Fruit fly (Drosophila melanogaster): ENCODE results near the gene CG7778.

Gene CG7778

dm6 chr2L:8311091-8311490 is 35.3 kb upstream of the CG7778 start, which contains the start of the genes CG7810 and CG7806:
Gene CG7810, minus strand, starts transcription at chr2L:8311195.
Gene CG7806, plus strand, starts transcription at chr2L:8311399.
- TF ChIP-seq zfh2 (GFP tag; optimal IDR thresholded peaks at IDR 0.05) (peak; percentile 86), CG1233 (GFP tag; optimal IDR thresholded peaks at IDR 0.05) (peak; percentile 80), Hr51 (GFP tag; optimal IDR thresholded peaks at IDR 0.05) (peak; percentile 82 to 93), tll (GFP tag; optimal IDR thresholded peaks at IDR 0.05) (peak in 1 of 2 experiments; percentile 66), D19A (tag; optimal IDR thresholded peaks at IDR 0.05) (peak; percentile 78), CG31388 (GFP tag; optimal IDR thresholded peaks at IDR 0.05) (peak; percentile 56), unpg (GFP tag; optimal IDR thresholded peaks at IDR 0.05) (peak; percentile 96), CG4404 (GFP tag; IDR thresholded peaks at IDR 0.05) (peak; percentile 60), CG3838 (GFP tag; optimal IDR thresholded peaks at IDR 0.05) (peak; percentile 87), eve (GFP tag; optimal IDR thresholded peaks at IDR 0.05) (no peak), zen2 (GFP tag; IDR thresholded peaks at IDR 0.05; ENCODE audit: partially characterized antibody) (no peak), pnt (GFP tag; optimal IDR thresholded peaks at IDR 0.05) (peak; percentile 79), CG4820 (GFP tag; optimal IDR thresholded peaks at IDR 0.05) (peak; percentile 82), slbo (GFP tag; IDR thresholded peaks at IDR 0.05) (peak; percentile 91), CG17568 (GFP tag; optimal IDR thresholded peaks at IDR 0.05) (no peak), ci (GFP tag; IDR thresholded peaks at IDR 0.05) (peak; percentile 97), Bteb2 (GFP tag; optimal IDR thresholded peaks at IDR 0.05) (peak; percentile 93), Lhr (GFP tag; optimal IDR thresholded peaks at IDR 0.05) (peak; percentile 77), insv (GFP tag; optimal IDR thresholded peaks at IDR 0.05) (peak in 1 of 2 experiments; percentile 70), Med (GFP tag) (peak; percentile 98), CG11695 (GFP tag; IDR thresholded peaks at IDR 0.05) (peak; percentile 94), Dbx (GFP tag; IDR thresholded peaks at IDR 0.05) (peak; percentile 82), ato (GFP tag; IDR thresholded peaks at IDR 0.05; ENCODE audit: partially characterized antibody) (no peak), CG30431 (GFP tag; optimal IDR thresholded peaks at IDR 0.05) (peak; percentile 67), MBD-R2 (GFP tag; IDR thresholded peaks at IDR 0.05) (peak; percentile 97), Nf-YA (GFP tag; IDR thresholded peaks at IDR 0.05) (peak; percentile 69; the same call in 1 of the 2 replicates), C15 (GFP tag; IDR thresholded peaks at IDR 0.05) (peak; percentile 71; the same call in 2 of the 3 replicates), Elba2 (GFP tag; optimal IDR thresholded peaks at IDR 0.05) (peak; percentile 56), HLH54F (GFP tag; optimal IDR thresholded peaks at IDR 0.05) (peak; percentile 89), unc-4 (GFP tag; IDR thresholded peaks at IDR 0.05; ENCODE audit: partially characterized antibody) (peak; percentile 52), vfl (GFP tag; optimal IDR thresholded peaks at IDR 0.05) (peak; percentile 88), trh (GFP tag; optimal IDR thresholded peaks at IDR 0.05) (peak; percentile 83), amos (GFP tag; IDR thresholded peaks at IDR 0.05; ENCODE audit: partially characterized antibody) (no peak), Vsx1 (GFP tag; optimal IDR thresholded peaks at IDR 0.05) (no peak), pan (optimal IDR thresholded peaks at IDR 0.05) (no peak), pan (GFP tag; optimal IDR thresholded peaks at IDR 0.05 in 1 of 2, IDR thresholded peaks at IDR 0.05 in 1 of 2) (peak in 1 of 2 experiments; percentile 95), NK7.1 (GFP tag; optimal IDR thresholded peaks at IDR 0.05) (peak; percentile 68), CG2889 (GFP tag; IDR thresholded peaks at IDR 0.05) (peak; percentile 85), CG14710 (tag; optimal IDR thresholded peaks at IDR 0.05) (peak; percentile 92), CG8924 (tag; optimal IDR thresholded peaks at IDR 0.05) (peak; percentile 89), Asciz (GFP tag; optimal IDR thresholded peaks at IDR 0.05) (peak; percentile 87), CG10543 (GFP tag; optimal IDR thresholded peaks at IDR 0.05) (peak; percentile 81), Usf (GFP tag; optimal IDR thresholded peaks at IDR 0.05) (peak; percentile 47), CG31365 (tag; optimal IDR thresholded peaks at IDR 0.05) (peak; percentile 59), Dip2 (GFP tag; IDR thresholded peaks at IDR 0.05) (no peak), E2f2 (GFP tag; IDR thresholded peaks at IDR 0.05) (peak; percentile 80), HLH3B (GFP tag; IDR thresholded peaks at IDR 0.05) (peak; percentile 91), CG9876 (GFP tag; optimal IDR thresholded peaks at IDR 0.05) (peak; percentile 46), CG2202 (tag; optimal IDR thresholded peaks at IDR 0.05) (peak; percentile 87), CG12769 (tag; optimal IDR thresholded peaks at IDR 0.05) (no peak), corto (GFP tag; optimal IDR thresholded peaks at IDR 0.05) (no peak)

Data from whole organism, embryonic.